Fruit fly (Drosophila melanogaster) whole organism, adult: ENCODE results near the gene plh.

Experiments used
- Clk ChIP-seq: fragments of 200-800 bp; sonication (Bioruptor generic); optimal IDR thresholded peaks from 2 replicates; lab custom pipeline; 2017; ENCODE audit warnings: missing biosample characterization, missing genetic modification characterization
- Crg-1 ChIP-seq: fragments of 200-800 bp; sonication (Bioruptor generic); optimal IDR thresholded peaks from 2 replicates; lab custom pipeline; 2016; ENCODE audit warnings: missing biosample characterization, missing genetic modification characterization
- cnc ChIP-seq, 2 experiments: fragments of >200 bp; optimal IDR thresholded peaks; 2 replicates each; lab custom pipeline; 2017
- kay ChIP-seq: fragments of 200-800 bp; sonication (Bioruptor generic); peaks from one replicate; lab custom pipeline; 2016; ENCODE audit warnings: missing biosample characterization, missing genetic modification characterization, borderline replicate concordance

DNA sequence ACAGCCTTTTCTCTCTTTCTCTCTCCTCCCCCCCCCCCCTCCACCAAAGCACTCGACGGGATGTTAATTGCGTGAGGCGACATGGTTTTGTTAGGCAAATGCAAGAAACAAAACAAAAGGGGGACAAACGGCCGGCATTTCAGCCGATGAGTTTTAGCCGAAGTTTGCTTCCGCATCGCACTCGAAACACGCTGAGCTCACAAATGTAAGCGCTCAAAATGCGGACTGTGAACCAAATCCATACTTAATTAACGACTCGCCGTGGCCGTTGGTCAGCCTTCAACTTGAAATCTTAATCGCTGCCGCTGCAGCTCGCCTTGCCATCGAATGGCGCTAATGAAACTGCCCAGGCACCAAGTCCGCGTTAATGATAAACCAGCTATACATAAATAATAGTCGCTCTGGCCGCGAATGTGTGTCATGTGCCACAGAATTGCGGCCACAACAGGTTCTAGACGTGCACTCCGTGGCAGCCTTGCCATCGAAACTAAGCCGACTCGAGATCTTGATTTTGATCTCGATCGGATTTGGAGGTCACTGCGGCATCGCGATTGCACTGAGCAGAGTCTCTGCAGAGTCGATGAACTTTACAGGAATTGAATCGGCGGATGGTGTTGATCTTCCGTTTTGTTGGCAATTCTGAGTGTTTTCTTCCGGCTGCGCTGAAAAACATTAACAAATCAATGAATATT, 44.4 kb downstream of the plh start:
- TF ChIP-seq Crg-1 (GFP tag; lab: Kevin White, UChicago): no peak
- no peak for TF ChIP-seq cnc (optimal IDR thresholded peaks at IDR 0.05; lab: Kevin White, UChicago)
- TF ChIP-seq Clk (GFP tag; lab: Kevin White, UChicago): no peak
- TF ChIP-seq kay (GFP tag; lab: Kevin White, UChicago): no peak
